Worm (Caenorhabditis elegans): Measurements from ENCODE around the gene ubc-20.

Gene ubc-20

DNA sequence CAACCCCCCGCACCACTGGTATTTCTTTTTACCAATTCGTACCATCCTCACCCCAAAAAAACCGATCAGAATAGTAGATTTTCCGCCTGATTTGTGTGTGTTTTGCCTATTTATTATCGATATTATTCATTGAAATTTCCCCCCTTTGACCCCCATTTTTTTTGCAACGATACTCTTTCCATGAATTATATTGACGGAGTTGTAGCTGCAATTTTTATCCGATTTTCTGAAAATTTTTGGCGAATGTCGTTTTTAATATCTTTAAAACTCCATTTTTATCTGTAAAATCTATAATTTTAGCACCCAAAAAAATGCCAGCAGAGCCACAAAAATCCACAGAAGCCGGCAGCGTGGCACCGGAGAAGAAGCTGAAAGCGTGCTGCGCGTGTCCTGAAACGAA lies 2.0 kb downstream of the ubc-20 start, which contains the start of gene cox-17:
Gene cox-17, plus strand, starts transcription at position 301 of the 400 bp plus-strand sequence.
- no peak for TF ChIP-seq sem-4 (tag; optimal IDR thresholded peaks at IDR 0.05)
- TF ChIP-seq ztf-4 (tag; optimal IDR thresholded peaks at IDR 0.05): no peak
- TF ChIP-seq nhr-11 (tag; optimal IDR thresholded peaks at IDR 0.05): no peak
- TF ChIP-seq lin-11 (tag; optimal IDR thresholded peaks at IDR 0.05): no peak
- no peak for TF ChIP-seq unc-62 (GFP tag; optimal IDR thresholded peaks at IDR 0.05)

DNA sequence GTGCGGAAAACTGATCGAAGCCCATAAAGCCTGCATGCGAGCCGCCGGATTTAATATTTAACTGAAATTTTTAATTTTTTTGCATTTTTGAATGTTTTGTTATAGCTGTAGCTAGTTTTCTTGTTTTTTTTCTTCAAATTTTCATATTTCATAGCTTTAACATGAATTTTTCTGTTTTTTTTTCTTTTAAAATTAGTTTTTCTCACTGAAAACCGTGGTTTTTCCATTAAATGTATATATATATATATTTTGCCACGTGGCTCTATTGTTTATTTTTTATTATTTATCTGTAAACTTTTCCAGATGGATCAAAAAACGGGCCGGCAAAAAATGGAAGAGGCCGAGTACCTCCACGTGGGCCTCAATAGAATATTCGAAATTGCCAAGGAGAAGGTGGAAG lies 3.2 kb downstream of the ubc-20 start, which contains the start of gene sec-20:
Gene sec-20, plus strand, starts transcription at position 301 of the 400 bp plus-strand sequence.
- TF ChIP-seq nhr-23 (tag; optimal IDR thresholded peaks at IDR 0.05) (no peak), peb-1 (tag; optimal IDR thresholded peaks at IDR 0.05) (no peak), gmeb-1 (tag; optimal IDR thresholded peaks at IDR 0.05) (no peak), elt-3 (tag; optimal IDR thresholded peaks at IDR 0.05) (no peak), dmd-4 (tag; optimal IDR thresholded peaks at IDR 0.05) (no peak), zag-1 (tag; optimal IDR thresholded peaks at IDR 0.05) (no peak), C34F6.9 (tag; optimal IDR thresholded peaks at IDR 0.05) (no peak), ceh-82 (tag; optimal IDR thresholded peaks at IDR 0.05) (no peak), ztf-11 (tag; optimal IDR thresholded peaks at IDR 0.05) (no peak), skn-1 (tag; optimal IDR thresholded peaks at IDR 0.05) (no peak), blmp-1 (tag; optimal IDR thresholded peaks at IDR 0.05; ENCODE audit: insufficient read depth) (no peak), unc-39 (tag; optimal IDR thresholded peaks at IDR 0.05) (no peak), nhr-11 (tag; optimal IDR thresholded peaks at IDR 0.05) (no peak), nhr-25 (tag; optimal IDR thresholded peaks at IDR 0.05) (no peak), nhr-237 (tag; optimal IDR thresholded peaks at IDR 0.05) (no peak), mbf-1 (tag; optimal IDR thresholded peaks at IDR 0.05) (no peak), ama-1 (optimal IDR thresholded peaks at IDR 0.05) (no peak)

DNA sequence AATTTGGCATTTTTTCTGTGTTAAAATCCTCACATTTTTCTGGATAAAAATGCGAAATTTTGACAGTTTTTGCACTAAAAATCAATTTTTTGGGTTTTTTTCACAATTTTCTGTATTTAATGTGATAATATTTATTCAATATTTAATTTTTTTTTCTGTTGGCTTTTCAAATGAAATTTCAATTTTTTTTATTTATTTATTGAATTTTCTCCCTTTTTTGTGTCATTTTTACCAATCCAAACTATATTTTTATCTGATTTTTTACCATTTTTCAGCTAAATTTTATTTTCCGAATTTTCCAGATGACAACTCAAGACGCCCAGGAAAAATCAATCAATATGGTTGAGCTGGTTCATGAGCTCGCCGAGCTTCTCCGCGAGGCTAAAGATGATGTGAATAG lies 5.5 kb downstream of the ubc-20 start, which contains the start of gene F40G9.17:
Gene F40G9.17, plus strand, starts transcription at position 301 of the 400 bp plus-strand sequence.
- no peak for TF ChIP-seq blmp-1 (tag; optimal IDR thresholded peaks at IDR 0.05; ENCODE audit: insufficient read depth)
- TF ChIP-seq nhr-23 (tag; optimal IDR thresholded peaks at IDR 0.05): no peak

DNA sequence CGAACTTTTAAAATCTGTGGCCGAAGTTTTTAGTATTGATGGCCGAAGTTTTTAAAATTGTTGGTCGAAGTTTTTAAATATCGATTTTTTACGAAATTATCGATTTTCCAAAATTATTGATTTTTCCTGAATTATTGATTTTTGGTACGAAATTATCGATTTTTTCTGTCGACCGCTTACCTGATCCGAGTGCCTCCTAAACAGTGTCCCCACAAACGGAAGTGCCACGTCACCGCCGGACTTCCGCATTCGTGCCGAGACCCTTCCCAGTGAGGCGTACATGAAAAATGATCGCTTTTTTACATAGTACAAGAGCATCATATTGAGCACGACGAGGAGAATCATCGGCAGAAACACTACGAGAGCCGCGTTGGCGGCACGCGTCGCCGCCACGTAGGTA lies 15.3 kb downstream of the ubc-20 start:
- TF ChIP-seq ztf-11 (tag; optimal IDR thresholded peaks at IDR 0.05): no peak
- TF ChIP-seq lin-39 (tag; optimal IDR thresholded peaks at IDR 0.05): no peak
- no peak for TF ChIP-seq egl-27 (tag; optimal IDR thresholded peaks at IDR 0.05)
- TF ChIP-seq nhr-21 (tag; optimal IDR thresholded peaks at IDR 0.05): no peak
- no peak for TF ChIP-seq R02D3.7 (tag; optimal IDR thresholded peaks at IDR 0.05)
- no peak for TF ChIP-seq aly-2 (tag; optimal IDR thresholded peaks at IDR 0.05)
- TF ChIP-seq mbf-1 (tag; optimal IDR thresholded peaks at IDR 0.05): no peak
- no peak for TF ChIP-seq nhr-237 (tag; optimal IDR thresholded peaks at IDR 0.05)
- TF ChIP-seq F13H6.1 (tag; optimal IDR thresholded peaks at IDR 0.05): no peak
- no peak for TF ChIP-seq mdl-1 (tag; optimal IDR thresholded peaks at IDR 0.05)
- TF ChIP-seq nhr-11 (tag; optimal IDR thresholded peaks at IDR 0.05): no peak
- no peak for TF ChIP-seq elt-1 (tag; optimal IDR thresholded peaks at IDR 0.05)

DNA sequence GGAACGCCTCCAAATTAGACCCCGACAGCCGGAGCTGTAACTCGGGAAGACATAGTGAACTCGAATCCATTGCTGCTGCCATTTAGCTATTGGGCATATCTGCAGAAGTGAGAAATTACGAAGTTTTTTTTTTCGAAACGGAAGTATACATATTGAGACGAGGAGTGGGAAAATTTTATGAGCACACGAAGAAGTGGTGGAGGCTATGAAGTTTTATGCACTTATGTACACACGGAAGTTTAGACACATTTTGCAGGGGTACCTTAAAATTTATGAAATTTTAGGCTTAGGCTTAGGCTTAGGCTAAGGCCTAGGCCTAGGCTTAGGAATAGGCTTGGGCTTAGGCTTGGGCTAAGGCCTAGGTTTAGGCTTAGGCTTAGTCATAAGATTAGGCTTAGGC lies 18.4 kb downstream of the ubc-20 start, which contains the start of gene W10C4.1:
Gene W10C4.1, minus strand, starts transcription at position 101 of the 400 bp plus-strand sequence.
- TF ChIP-seq ceh-16 (tag; optimal IDR thresholded peaks at IDR 0.05) (no peak), unc-55 (GFP tag; optimal IDR thresholded peaks at IDR 0.05) (peak; percentile 9)

DNA sequence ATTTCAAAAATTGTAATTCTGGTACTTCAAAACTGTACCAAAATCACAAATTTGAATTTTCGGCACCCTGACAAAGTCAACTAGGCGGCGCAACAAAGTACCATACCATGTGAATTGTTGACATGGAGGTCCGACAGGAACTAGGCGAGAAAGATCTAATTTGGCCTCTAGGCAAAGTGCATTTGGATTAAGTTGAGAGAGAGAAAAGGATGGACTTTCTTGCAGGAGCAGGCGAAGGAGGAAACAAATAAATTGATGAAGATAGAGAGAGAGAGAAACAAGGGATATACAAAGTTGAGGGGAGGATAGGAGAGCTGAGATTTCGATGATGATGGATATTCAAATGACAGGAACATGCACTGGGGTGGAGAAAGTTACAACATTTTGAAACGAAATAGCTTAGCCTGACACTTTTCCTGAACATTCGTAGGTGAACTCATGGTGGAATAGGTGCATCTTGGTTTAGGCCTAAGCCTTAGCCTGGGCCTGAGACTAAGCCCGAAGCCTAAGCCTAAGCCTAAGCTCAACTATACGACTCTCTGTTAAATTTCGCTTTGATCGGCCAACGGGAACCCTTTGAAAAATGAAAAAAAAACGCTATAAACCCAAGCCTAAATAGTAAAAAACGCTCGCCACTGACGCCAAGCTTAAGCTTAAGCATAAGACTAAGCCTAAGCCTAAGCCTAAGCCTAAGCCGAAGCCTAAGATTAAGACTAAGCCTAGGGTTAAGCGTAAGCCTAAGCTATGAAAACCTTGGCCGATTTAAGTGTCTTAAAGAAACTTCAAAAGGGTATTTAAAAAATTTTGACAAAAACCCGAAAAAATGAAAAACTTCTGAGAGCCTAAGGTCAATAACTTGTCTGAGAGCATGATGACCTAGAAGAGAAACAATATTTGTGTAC lies 20.4 kb downstream of the ubc-20 start:
- TF ChIP-seq mbf-1 (tag; optimal IDR thresholded peaks at IDR 0.05) (no peak), lin-39 (tag; optimal IDR thresholded peaks at IDR 0.05) (no peak), nhr-21 (tag; optimal IDR thresholded peaks at IDR 0.05) (no peak), snpc-4 (tag; optimal IDR thresholded peaks at IDR 0.05) (no peak)
